Worm (Caenorhabditis elegans): ENCODE measurements around the gene ttr-23.

DNA sequence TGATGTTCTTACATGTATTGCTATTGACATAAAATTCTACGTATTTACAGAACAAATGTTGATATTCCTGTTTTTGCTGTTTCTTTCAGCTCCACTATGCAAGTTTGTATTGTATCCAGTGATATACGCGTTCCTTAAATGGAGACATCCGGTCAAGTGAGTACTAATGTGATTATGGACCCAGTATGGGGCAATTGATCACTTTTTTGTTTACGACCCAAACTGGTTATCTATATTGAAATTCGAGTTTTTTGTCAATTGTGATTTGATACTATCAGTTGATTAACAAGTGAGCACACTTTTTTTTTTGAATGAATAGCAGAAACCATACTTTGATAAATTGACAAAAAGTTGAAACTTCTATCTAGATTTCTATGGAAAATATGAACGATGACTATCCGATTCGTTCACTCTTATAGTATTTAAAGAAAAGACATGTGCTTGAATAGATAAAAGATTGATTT lies 7.8 kb downstream of the ttr-23 start, which contains the start of gene T21C9.6:
- TF ChIP-seq klf-2 (GFP tag; conservative IDR thresholded peaks at IDR 0.05) (no peak), cog-1 (tag; optimal IDR thresholded peaks at IDR 0.05) (no peak), med-1 (GFP tag; optimal IDR thresholded peaks at IDR 0.05; ENCODE audit: insufficient read depth) (no peak), ref-1 (GFP tag; conservative IDR thresholded peaks at IDR 0.05) (no peak), T22C8.4 (GFP tag; IDR thresholded peaks at IDR 0.05) (no peak), tab-1 (GFP tag; IDR thresholded peaks at IDR 0.05) (no peak), ztf-23 (GFP tag; IDR thresholded peaks at IDR 0.05) (no peak), flt-1 (GFP tag; IDR thresholded peaks at IDR 0.05) (no peak), ztf-29 (GFP tag; IDR thresholded peaks at IDR 0.05) (no peak)

Measured in whole organism, midembryonic.